Worm (Caenorhabditis elegans) whole organism, L1 larva: ENCODE data around the gene C02H6.1.

Experiments used
- ama-1 ChIP-seq: fragments of 150-350 bp; optimal IDR thresholded peaks from 2 replicates; lab custom pipeline; 2014
- ceh-82 ChIP-seq, 3 experiments: fragments of 150-350 bp in 1 of 3; sonication (generic microtip) in 2 of 3; optimal IDR thresholded peaks; 2 replicates each; lab custom pipeline; 2014 to 2017; ENCODE audit warnings: missing biosample characterization in 3 of 3, missing genetic modification characterization in 3 of 3
- fkh-4 ChIP-seq: sonication (generic microtip); optimal IDR thresholded peaks from 2 replicates; lab custom pipeline; 2016; ENCODE audit warnings: missing compliant biosample characterization, missing genetic modification characterization, borderline replicate concordance
- lin-13 ChIP-seq: fragments of 150-350 bp; optimal IDR thresholded peaks from 2 replicates; lab custom pipeline; 2014; ENCODE audit warnings: missing biosample characterization, missing genetic modification reagents, missing genetic modification characterization
- lin-39 ChIP-seq: fragments of 150-350 bp; optimal IDR thresholded peaks from 2 replicates; lab custom pipeline; 2014; ENCODE audit warnings: missing biosample characterization, missing genetic modification reagents, missing genetic modification characterization
- lsy-2 ChIP-seq, 2 experiments: fragments of 150-350 bp; optimal IDR thresholded peaks; 2 replicates each; lab custom pipeline; 2014; ENCODE audit warnings: missing biosample characterization in 2 of 2, missing genetic modification characterization in 2 of 2
- nhr-20 ChIP-seq: sonication (generic microtip); optimal IDR thresholded peaks from 2 replicates; lab custom pipeline; 2016; ENCODE audit warnings: mild to moderate bottlenecking, missing genetic modification characterization, missing compliant biosample characterization
- pqm-1 ChIP-seq: sonication (generic microtip); optimal IDR thresholded peaks from 3 replicates; lab custom pipeline; 2017; ENCODE audit warnings: missing biosample characterization, missing genetic modification characterization
- skn-1 ChIP-seq: fragments of 150-350 bp; optimal IDR thresholded peaks from 2 replicates; lab custom pipeline; 2014; ENCODE audit warnings: missing biosample characterization, missing genetic modification characterization
- zag-1 ChIP-seq: fragments of 150-350 bp; optimal IDR thresholded peaks from 2 replicates; lab custom pipeline; 2014; ENCODE audit warnings: missing biosample characterization, missing genetic modification characterization
- ztf-11 ChIP-seq, 2 experiments: sonication (generic microtip); optimal IDR thresholded peaks; 2 replicates each; lab custom pipeline; 2016 to 2017; ENCODE audit warnings: missing genetic modification characterization in 2 of 2, missing biosample characterization in 1 of 2, missing compliant biosample characterization in 1 of 2

DNA sequence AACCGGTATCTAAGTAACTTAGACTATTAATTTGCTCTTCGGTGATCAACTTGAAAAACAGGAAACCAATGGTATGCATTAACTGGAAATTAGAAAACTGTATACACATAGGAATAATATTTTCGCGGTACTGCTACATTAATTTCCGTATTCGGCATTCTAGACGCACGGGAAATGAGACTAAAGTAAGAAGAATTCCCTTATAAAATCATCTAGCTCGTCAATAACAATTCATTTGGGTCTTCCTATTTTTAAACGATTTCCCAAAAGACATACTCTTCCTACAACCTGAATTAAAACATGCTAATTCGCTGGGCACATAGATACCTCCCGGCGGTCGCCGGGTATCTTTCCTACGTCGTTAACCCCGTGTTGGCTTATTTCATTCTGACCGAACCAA is 12.7 kb upstream of the C02H6.1 start, which contains the start of gene srj-13:
- TF ChIP-seq lsy-2 (tag; optimal IDR thresholded peaks at IDR 0.05; lab: Kevin White, UChicago) = no peak
- TF ChIP-seq zag-1 (tag; lab: Kevin White, UChicago) = no peak
- no peak for TF ChIP-seq ztf-11 (tag; optimal IDR thresholded peaks at IDR 0.05; lab: Kevin White, UChicago)
- TF ChIP-seq fkh-4 = no peak
- TF ChIP-seq nhr-20 (tag; lab: Kevin White, UChicago) = no peak
- no peak for TF ChIP-seq lin-13
- no peak for TF ChIP-seq skn-1 (tag; lab: Kevin White, UChicago)
- no peak for TF ChIP-seq ama-1 (lab: Kevin White, UChicago)
- TF ChIP-seq pqm-1 (tag; lab: Kevin White, UChicago) = no peak
- TF ChIP-seq lin-39 (tag; lab: Kevin White, UChicago) = no peak
- TF ChIP-seq ceh-82 (tag; optimal IDR thresholded peaks at IDR 0.05; lab: Kevin White, UChicago) = no peak
